Fruit fly (Drosophila melanogaster) whole organism, prepupa: ENCODE measurements around the gene CG2691.

Source experiments
- Blimp-1 ChIP-seq: fragments of 200-800 bp; sonication (Bioruptor generic); optimal IDR thresholded peaks from 3 replicates; lab custom pipeline; 2017; ENCODE audit warnings: missing biosample characterization, missing genetic modification characterization, mild to moderate bottlenecking, moderate library complexity, missing genetic modification reagents
- CG10669 ChIP-seq: fragments of 200-800 bp; sonication (Bioruptor generic); optimal IDR thresholded peaks from 3 replicates; lab custom pipeline; 2018; ENCODE audit warnings: missing biosample characterization, mild to moderate bottlenecking, missing genetic modification characterization, moderate library complexity
- CG11294 ChIP-seq: fragments of 200-800 bp; sonication (Bioruptor generic); IDR thresholded peaks from 2 replicates; pipeline ENCODE4 v1.3.6; 2022; ENCODE audit warnings: missing biosample characterization, missing genetic modification characterization
- CG11762 ChIP-seq: fragments of 200-800 bp; sonication (Bioruptor generic); optimal IDR thresholded peaks from 3 replicates; lab custom pipeline; 2016; ENCODE audit warnings: missing biosample characterization, missing genetic modification characterization; ENCODE audit not compliant: insufficient read depth
- CG11902 ChIP-seq: fragments of 200-800 bp; sonication (Bioruptor generic); optimal IDR thresholded peaks from 3 replicates; lab custom pipeline; 2016; ENCODE audit warnings: missing biosample characterization, missing genetic modification characterization
- CG15336 ChIP-seq: fragments of 200-800 bp; sonication (Bioruptor generic); IDR thresholded peaks from 2 replicates; pipeline ENCODE4 v1.3.6; 2022; ENCODE audit warnings: missing biosample characterization, missing genetic modification characterization
- CG1621 ChIP-seq: fragments of 200-800 bp; sonication (Bioruptor generic); optimal IDR thresholded peaks from 3 replicates; lab custom pipeline; 2018; ENCODE audit warnings: missing biosample characterization, mild to moderate bottlenecking, missing genetic modification characterization
- CG16779 ChIP-seq: fragments of 200-800 bp; sonication (Bioruptor generic); optimal IDR thresholded peaks from 3 replicates; lab custom pipeline; 2017; ENCODE audit warnings: missing biosample characterization, mild to moderate bottlenecking, missing genetic modification characterization
- CG31627 ChIP-seq: fragments of 200-800 bp; sonication (Bioruptor generic); optimal IDR thresholded peaks from 3 replicates; lab custom pipeline; 2016; ENCODE audit warnings: missing biosample characterization, missing genetic modification characterization
- CG32006 ChIP-seq: fragments of 200-800 bp; sonication (Bioruptor generic); optimal IDR thresholded peaks from 3 replicates; lab custom pipeline; 2017; ENCODE audit warnings: missing biosample characterization, mild to moderate bottlenecking, missing genetic modification characterization
- CG34406 ChIP-seq: fragments of 200-800 bp; sonication (Bioruptor generic); optimal IDR thresholded peaks from 3 replicates; lab custom pipeline; 2016; ENCODE audit warnings: missing biosample characterization, missing genetic modification characterization
- CG3919 ChIP-seq: fragments of 200-800 bp; sonication (Bioruptor generic); optimal IDR thresholded peaks from 3 replicates; lab custom pipeline; 2016; ENCODE audit warnings: missing biosample characterization, missing genetic modification characterization
- CG6163 ChIP-seq: fragments of 200-800 bp; sonication (Bioruptor generic); IDR thresholded peaks from 3 replicates; pipeline ENCODE4 v1.3.6; 2022; ENCODE audit warnings: missing biosample characterization, missing genetic modification characterization
- CG6792 ChIP-seq: fragments of 200-800 bp; sonication (Bioruptor generic); optimal IDR thresholded peaks from 3 replicates; lab custom pipeline; 2016; ENCODE audit warnings: missing biosample characterization, missing genetic modification characterization
- CG6808 ChIP-seq: fragments of 200-800 bp; sonication (Bioruptor generic); optimal IDR thresholded peaks from 3 replicates; lab custom pipeline; 2017; ENCODE audit warnings: missing biosample characterization, missing genetic modification characterization, mild to moderate bottlenecking, moderate library complexity, missing genetic modification reagents
- CG6854 ChIP-seq: fragments of 200-800 bp; sonication (Bioruptor generic); optimal IDR thresholded peaks from 2 replicates; lab custom pipeline; 2017; ENCODE audit warnings: missing biosample characterization, mild to moderate bottlenecking, missing genetic modification characterization
- CG7368 ChIP-seq: fragments of 200-800 bp; sonication (Bioruptor generic); optimal IDR thresholded peaks from 3 replicates; lab custom pipeline; 2016; ENCODE audit warnings: missing biosample characterization, missing genetic modification characterization
- CG8119 ChIP-seq: fragments of 200-800 bp; sonication (Bioruptor generic); IDR thresholded peaks from 3 replicates; pipeline ENCODE4 v1.3.6; 2022; ENCODE audit warnings: missing biosample characterization, missing genetic modification characterization
- CG8319 ChIP-seq: fragments of 200-800 bp; sonication (Bioruptor generic); optimal IDR thresholded peaks from 3 replicates; lab custom pipeline; 2016; ENCODE audit warnings: missing biosample characterization, missing genetic modification characterization
- CG8632 ChIP-seq: fragments of 200-800 bp; sonication (Bioruptor generic); optimal IDR thresholded peaks from 3 replicates; lab custom pipeline; 2016; ENCODE audit warnings: missing biosample characterization, missing genetic modification characterization
- CG9139 ChIP-seq: fragments of 200-800 bp; sonication (Bioruptor generic); optimal IDR thresholded peaks from 3 replicates; lab custom pipeline; 2017; ENCODE audit warnings: missing biosample characterization, mild to moderate bottlenecking, missing genetic modification characterization
- Eip75B ChIP-seq: fragments of 200-800 bp; sonication (Bioruptor generic); optimal IDR thresholded peaks from 3 replicates; lab custom pipeline; 2016; ENCODE audit warnings: missing biosample characterization, missing genetic modification characterization
- Eip78C ChIP-seq: fragments of 200-800 bp; sonication (Bioruptor generic); peaks from one replicate; lab custom pipeline; 2016; ENCODE audit warnings: missing biosample characterization, missing genetic modification characterization
- Eip93F ChIP-seq: fragments of 200-800 bp; sonication (Bioruptor generic); optimal IDR thresholded peaks from 2 replicates; lab custom pipeline; 2016; ENCODE audit warnings: missing biosample characterization, mild to moderate bottlenecking, missing genetic modification characterization
- Ets96B ChIP-seq: fragments of 200-800 bp; optimal IDR thresholded peaks from 2 replicates; lab custom pipeline; 2019; ENCODE audit warnings: missing biosample characterization, mild to moderate bottlenecking, missing genetic modification characterization, moderate library complexity
- Gug ChIP-seq: fragments of 200-800 bp; sonication (Bioruptor generic); IDR thresholded peaks from 2 replicates; pipeline ENCODE4 v1.3.6; 2022; ENCODE audit warnings: missing biosample characterization, missing genetic modification characterization
- Hr38 ChIP-seq: sonication (Bioruptor generic); optimal IDR thresholded peaks from 2 replicates; lab custom pipeline; 2016; ENCODE audit warnings: missing biosample characterization, missing genetic modification characterization
- Hr39 ChIP-seq: fragments of 200-800 bp; sonication (Bioruptor generic); optimal IDR thresholded peaks from 2 replicates; lab custom pipeline; 2016; ENCODE audit warnings: missing biosample characterization, missing genetic modification characterization
- Lpt ChIP-seq: fragments of 200-800 bp; sonication (Bioruptor generic); optimal IDR thresholded peaks from 3 replicates; lab custom pipeline; 2016; ENCODE audit warnings: missing biosample characterization, missing genetic modification characterization
- Met ChIP-seq: fragments of 200-800 bp; sonication (Bioruptor generic); optimal IDR thresholded peaks from 3 replicates; lab custom pipeline; 2016; ENCODE audit warnings: missing biosample characterization, missing genetic modification characterization
- OdsH ChIP-seq: fragments of 200-800 bp; sonication (Bioruptor generic); optimal IDR thresholded peaks from 3 replicates; lab custom pipeline; 2016; ENCODE audit warnings: missing biosample characterization, missing genetic modification characterization
- Smox ChIP-seq: fragments of 200-800 bp; sonication (Bioruptor generic); optimal IDR thresholded peaks from 3 replicates; lab custom pipeline; 2016; ENCODE audit warnings: missing biosample characterization, missing genetic modification characterization
- Sox102F ChIP-seq: fragments of 200-800 bp; sonication (Bioruptor generic); optimal IDR thresholded peaks from 2 replicates; lab custom pipeline; 2016; ENCODE audit warnings: missing biosample characterization, mild to moderate bottlenecking, missing genetic modification characterization
- Sox14 ChIP-seq: fragments of 200-800 bp; sonication (Bioruptor generic); optimal IDR thresholded peaks from 3 replicates; lab custom pipeline; 2016; ENCODE audit warnings: missing biosample characterization, missing genetic modification characterization
- Sox15 ChIP-seq: fragments of 200-800 bp; sonication (Bioruptor generic); optimal IDR thresholded peaks from 3 replicates; lab custom pipeline; 2016; ENCODE audit warnings: missing biosample characterization, missing genetic modification characterization
- achi ChIP-seq: fragments of 200-800 bp; sonication (Bioruptor generic); optimal IDR thresholded peaks from 3 replicates; lab custom pipeline; 2016; ENCODE audit warnings: missing biosample characterization, missing genetic modification characterization
- cyc ChIP-seq: fragments of 200-800 bp; sonication (Bioruptor generic); optimal IDR thresholded peaks from 3 replicates; lab custom pipeline; 2016; ENCODE audit warnings: missing biosample characterization, missing genetic modification characterization
- dac ChIP-seq: fragments of 200-800 bp; sonication (Bioruptor generic); optimal IDR thresholded peaks from 2 replicates; lab custom pipeline; 2017; ENCODE audit warnings: missing biosample characterization, mild to moderate bottlenecking, missing genetic modification characterization
- eg ChIP-seq: fragments of 200-800 bp; sonication (Bioruptor generic); IDR thresholded peaks from 3 replicates; pipeline ENCODE4 v1.3.6; 2022; ENCODE audit warnings: missing biosample characterization, missing genetic modification characterization
- esn ChIP-seq: fragments of 200-800 bp; sonication (Bioruptor generic); optimal IDR thresholded peaks from 2 replicates; lab custom pipeline; 2016; ENCODE audit warnings: missing biosample characterization, mild to moderate bottlenecking, missing genetic modification characterization, moderate library complexity
- fd59A ChIP-seq: fragments of 200-800 bp; sonication (Bioruptor generic); optimal IDR thresholded peaks from 2 replicates; lab custom pipeline; 2017; ENCODE audit warnings: missing biosample characterization, mild to moderate bottlenecking, missing genetic modification characterization, missing genetic modification reagents
- fd85E ChIP-seq: fragments of 200-800 bp; sonication (Bioruptor generic); optimal IDR thresholded peaks from 3 replicates; lab custom pipeline; 2016; ENCODE audit warnings: missing biosample characterization, missing genetic modification characterization
- fkh ChIP-seq: fragments of 200-800 bp; sonication (Bioruptor generic); optimal IDR thresholded peaks from 3 replicates; lab custom pipeline; 2017; ENCODE audit warnings: missing biosample characterization, mild to moderate bottlenecking, missing genetic modification characterization, moderate library complexity
- lz ChIP-seq: fragments of 200-800 bp; sonication (Bioruptor generic); optimal IDR thresholded peaks from 3 replicates; lab custom pipeline; 2016; ENCODE audit warnings: missing biosample characterization, missing genetic modification characterization
- net ChIP-seq: fragments of 200-800 bp; sonication (Bioruptor generic); optimal IDR thresholded peaks from 3 replicates; lab custom pipeline; 2016; ENCODE audit warnings: missing biosample characterization, missing genetic modification characterization
- pdm3 ChIP-seq: fragments of 200-800 bp; sonication (Bioruptor generic); optimal IDR thresholded peaks from 3 replicates; lab custom pipeline; 2016; ENCODE audit warnings: missing biosample characterization, missing genetic modification characterization
- salr ChIP-seq, 2 experiments: fragments of 200-800 bp; sonication (Bioruptor generic); optimal IDR thresholded peaks; 3 replicates each; lab custom pipeline; 2016 to 2018; ENCODE audit warnings: missing biosample characterization in 2 of 2, missing genetic modification characterization in 2 of 2, mild to moderate bottlenecking in 1 of 2
- spab ChIP-seq: fragments of 200-800 bp; sonication (Bioruptor generic); optimal IDR thresholded peaks from 2 replicates; lab custom pipeline; 2017; ENCODE audit warnings: missing biosample characterization, mild to moderate bottlenecking, missing genetic modification characterization, missing genetic modification reagents
- svp ChIP-seq: fragments of 200-800 bp; sonication (Bioruptor generic); peaks from one replicate; lab custom pipeline; 2016; ENCODE audit warnings: missing biosample characterization, missing genetic modification characterization
- topi ChIP-seq: fragments of 200-800 bp; sonication (Bioruptor generic); optimal IDR thresholded peaks from 3 replicates; lab custom pipeline; 2016; ENCODE audit warnings: missing biosample characterization, missing genetic modification characterization
- vri ChIP-seq: fragments of 200-800 bp; sonication (Bioruptor generic); optimal IDR thresholded peaks from 3 replicates; lab custom pipeline; 2016; ENCODE audit warnings: missing biosample characterization, mild to moderate bottlenecking, missing genetic modification characterization

CG2691 gene

DNA sequence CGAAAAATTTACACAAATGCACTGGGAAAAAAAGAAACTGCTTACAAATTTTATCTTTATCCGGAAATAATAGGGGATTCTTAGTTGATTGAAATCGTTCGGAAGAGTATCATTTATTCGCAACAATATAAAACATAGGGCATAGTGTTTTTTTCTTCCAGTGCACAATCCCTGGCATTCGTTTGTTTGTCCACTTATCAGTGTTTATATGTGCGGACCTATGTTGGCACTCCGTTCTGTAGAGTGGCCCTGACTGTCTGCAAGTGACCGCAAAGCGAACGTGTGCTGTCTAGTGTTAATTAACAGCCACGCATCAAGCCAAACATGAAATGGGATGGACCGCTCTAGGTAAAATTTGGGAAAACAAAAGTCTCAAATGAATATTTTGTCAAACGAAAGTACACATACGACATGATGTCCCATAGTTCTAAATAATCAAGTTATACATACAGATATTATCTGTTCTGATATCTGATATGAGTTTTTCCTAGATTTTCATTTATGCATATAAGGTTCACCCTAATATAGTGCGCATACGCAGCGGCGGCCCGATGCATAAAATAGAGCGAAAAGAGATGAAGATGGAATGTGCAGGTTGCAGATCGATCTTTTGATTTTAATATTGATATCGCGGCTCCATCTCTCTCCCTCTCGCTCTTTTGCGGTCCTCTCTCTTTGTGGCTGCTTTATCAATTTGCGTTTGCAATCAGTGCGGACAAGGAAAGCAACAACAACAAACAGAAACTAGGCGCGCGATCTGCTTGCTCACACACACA is 17.1 kb upstream of the CG2691 start:
- TF ChIP-seq lz = peak; percentile 78
- peak; percentile 75 for TF ChIP-seq CG7368 (GFP tag; lab: Kevin White, UChicago)
- TF ChIP-seq CG6163 (GFP tag; lab: Robert Waterston, UW) = peak; percentile 87
- peak; percentile 90 for TF ChIP-seq CG8119
- peak; percentile 74 for TF ChIP-seq CG11902
- peak; percentile 93 for TF ChIP-seq Eip78C (GFP tag; lab: Kevin White, UChicago)
- TF ChIP-seq Sox14 = peak; percentile 76
- TF ChIP-seq CG6792 = peak; percentile 77
- TF ChIP-seq CG9139 = peak; percentile 62
- peak; percentile 84 for TF ChIP-seq CG10669
- peak; percentile 81 for TF ChIP-seq Hr39 (GFP tag; lab: Kevin White, UChicago)
- TF ChIP-seq CG31627 = peak; percentile 81
- peak; percentile 71 for TF ChIP-seq Smox (GFP tag; lab: Kevin White, UChicago)
- TF ChIP-seq CG34406 (GFP tag; lab: Kevin White, UChicago) = peak; percentile 75
- TF ChIP-seq pdm3 = peak; percentile 90
- TF ChIP-seq vri (GFP tag; lab: Kevin White, UChicago) = peak; percentile 75
- TF ChIP-seq salr (GFP tag; optimal IDR thresholded peaks at IDR 0.05; lab: Kevin White, UChicago) = peak; percentile 66 to 86
- TF ChIP-seq esn (GFP tag; lab: Kevin White, UChicago) = peak; percentile 86
- TF ChIP-seq CG15336 = peak; percentile 91
- peak; percentile 65 for TF ChIP-seq Hr38 (GFP tag; lab: Kevin White, UChicago)
- no peak for TF ChIP-seq Eip93F
- peak; percentile 75 for TF ChIP-seq Sox15
- peak; percentile 86 for TF ChIP-seq net (GFP tag; lab: Kevin White, UChicago)
- peak; percentile 32 for TF ChIP-seq fd85E (GFP tag; lab: Kevin White, UChicago)
- TF ChIP-seq CG6854 (GFP tag; lab: Kevin White, UChicago) = no peak
- TF ChIP-seq Blimp-1 (GFP tag; lab: Kevin White, UChicago) = no peak
- TF ChIP-seq Met (GFP tag; lab: Kevin White, UChicago) = peak; percentile 72
- TF ChIP-seq Lpt (GFP tag; lab: Kevin White, UChicago) = peak; percentile 75
- TF ChIP-seq Sox102F (GFP tag; lab: Kevin White, UChicago) = peak; percentile 74
- TF ChIP-seq CG8632 = peak; percentile 77
- TF ChIP-seq CG11294 (GFP tag; lab: Robert Waterston, UW) = peak; percentile 79
- TF ChIP-seq achi = peak; percentile 85
- peak; percentile 19 for TF ChIP-seq CG1621
- TF ChIP-seq cyc (GFP tag; lab: Kevin White, UChicago) = peak; percentile 74
- peak; percentile 69 for TF ChIP-seq CG11762 (GFP tag; lab: Kevin White, UChicago)
- peak; percentile 93 for TF ChIP-seq CG32006
- peak; percentile 86 for TF ChIP-seq OdsH
- TF ChIP-seq topi (GFP tag; lab: Kevin White, UChicago) = peak; percentile 79
- peak; percentile 68 for TF ChIP-seq CG8319 (GFP tag; lab: Kevin White, UChicago)
- peak; percentile 81 for TF ChIP-seq fd59A
- peak; percentile 84 for TF ChIP-seq spab (GFP tag; lab: Kevin White, UChicago)
- TF ChIP-seq dac = peak; percentile 82
- peak; percentile 85 for TF ChIP-seq Ets96B (tag; lab: Kevin White, UChicago)
- peak; percentile 87 for TF ChIP-seq CG3919 (GFP tag; lab: Kevin White, UChicago)
- TF ChIP-seq CG16779 (tag; lab: Kevin White, UChicago) = peak; percentile 64
- peak; percentile 18 for TF ChIP-seq svp
- peak; percentile 84 for TF ChIP-seq Eip75B (GFP tag; lab: Kevin White, UChicago)
- TF ChIP-seq fkh (GFP tag; lab: Kevin White, UChicago) = peak; percentile 85
- peak; percentile 64 for TF ChIP-seq Gug (GFP tag; lab: Robert Waterston, UW)
- peak; percentile 85 for TF ChIP-seq CG6808 (GFP tag; lab: Kevin White, UChicago)
- peak; percentile 93 for TF ChIP-seq eg
